Worm (Caenorhabditis elegans): ENCODE results near the gene feh-1.

DNA sequence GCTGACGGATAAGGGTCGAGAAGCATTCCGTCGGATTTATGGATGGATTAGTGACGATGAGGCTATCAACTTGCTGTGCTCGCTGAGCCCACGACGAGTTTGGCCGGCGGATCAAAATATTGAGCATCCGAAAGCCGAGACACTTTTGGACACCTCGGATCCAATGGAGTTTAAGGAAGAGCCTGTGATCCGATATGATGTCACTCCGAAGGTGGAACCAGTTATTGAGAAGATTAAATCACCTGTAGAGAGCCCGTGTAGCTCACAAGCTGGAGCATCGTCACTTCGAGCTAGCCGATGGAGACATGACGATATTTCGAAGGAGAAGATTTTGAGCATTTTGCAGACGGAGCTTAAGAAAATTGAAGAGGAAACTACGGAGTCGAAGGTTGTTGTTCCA, 9.2 kb upstream of the feh-1 start:
- TF ChIP-seq lin-15B (tag; optimal IDR thresholded peaks at IDR 0.05) (no peak), fkh-10 (GFP tag; optimal IDR thresholded peaks at IDR 0.05) (no peak), madf-9 (GFP tag; conservative IDR thresholded peaks at IDR 0.05) (no peak), fos-1 (tag; optimal IDR thresholded peaks at IDR 0.05) (no peak), nhr-28 (tag; optimal IDR thresholded peaks at IDR 0.05) (no peak), egl-27 (tag; optimal IDR thresholded peaks at IDR 0.05) (no peak), nhr-25 (tag; optimal IDR thresholded peaks at IDR 0.05; ENCODE audit: borderline replicate concordance, insufficient read depth) (no peak), nhr-237 (tag; optimal IDR thresholded peaks at IDR 0.05) (no peak), egl-43 (GFP tag; IDR thresholded peaks at IDR 0.05) (no peak)
